Worm (Caenorhabditis elegans) whole organism, L3 larva: ENCODE results near the gene smf-1.

ENCODE experiments used
- ama-1 ChIP-seq: fragments of 150-350 bp; optimal IDR thresholded peaks from 2 replicates; lab custom pipeline; 2018
- ceh-16 ChIP-seq: sonication (generic microtip); optimal IDR thresholded peaks from 2 replicates; lab custom pipeline; 2017; ENCODE audit warnings: missing biosample characterization, missing genetic modification characterization
- ceh-28 ChIP-seq: fragments of 150-350 bp; optimal IDR thresholded peaks from 2 replicates; lab custom pipeline; 2014; ENCODE audit warnings: missing biosample characterization, missing genetic modification reagents, missing genetic modification characterization
- ceh-82 ChIP-seq: fragments of 150-350 bp; optimal IDR thresholded peaks from 2 replicates; lab custom pipeline; 2014; ENCODE audit warnings: missing biosample characterization, missing genetic modification characterization
- egl-5 ChIP-seq: fragments of 150-350 bp; optimal IDR thresholded peaks from 2 replicates; lab custom pipeline; 2017; ENCODE audit warnings: missing biosample characterization, missing genetic modification reagents, missing genetic modification characterization, inconsistent platforms
- elt-2 ChIP-seq: sonication (generic microtip); optimal IDR thresholded peaks from 2 replicates; lab custom pipeline; 2016; ENCODE audit warnings: missing genetic modification reagents, mild to moderate bottlenecking, missing genetic modification characterization, missing compliant biosample characterization
- elt-3 ChIP-seq, 3 experiments: fragments of 150-350 bp in 1 of 3; sonication (generic microtip) in 2 of 3; optimal IDR thresholded peaks; 2 replicates in 2 of 3; 4 replicates in 1 of 3; lab custom pipeline; 2014 to 2017; ENCODE audit warnings: missing biosample characterization in 3 of 3, missing genetic modification characterization in 3 of 3
- fkh-10 ChIP-seq: sonication (generic microtip); optimal IDR thresholded peaks from 2 replicates; lab custom pipeline; 2017; ENCODE audit warnings: missing biosample characterization, missing genetic modification reagents, missing genetic modification characterization
- fos-1 ChIP-seq: fragments of 150-350 bp; optimal IDR thresholded peaks from 2 replicates; lab custom pipeline; 2014; ENCODE audit warnings: missing biosample characterization, missing genetic modification characterization
- hmg-11 ChIP-seq: sonication (generic microtip); optimal IDR thresholded peaks from 2 replicates; lab custom pipeline; 2016; ENCODE audit warnings: missing genetic modification characterization, missing compliant biosample characterization
- jun-1 ChIP-seq: fragments of 150-350 bp; optimal IDR thresholded peaks from 2 replicates; lab custom pipeline; 2014; ENCODE audit warnings: missing biosample characterization, missing genetic modification reagents, missing genetic modification characterization
- lin-15B ChIP-seq: fragments of 150-350 bp; optimal IDR thresholded peaks from 2 replicates; lab custom pipeline; 2014; ENCODE audit warnings: missing biosample characterization, missing genetic modification characterization
- lin-39 ChIP-seq: fragments of 150-350 bp; optimal IDR thresholded peaks from 2 replicates; lab custom pipeline; 2018; ENCODE audit warnings: missing biosample characterization, missing genetic modification reagents, missing genetic modification characterization
- lsy-12 ChIP-seq: sonication (generic microtip); optimal IDR thresholded peaks from 2 replicates; lab custom pipeline; 2016; ENCODE audit warnings: mild to moderate bottlenecking, missing genetic modification characterization, missing compliant biosample characterization
- mdl-1 ChIP-seq: fragments of 150-350 bp; optimal IDR thresholded peaks from 2 replicates; lab custom pipeline; 2014; ENCODE audit warnings: missing biosample characterization, missing genetic modification characterization
- mml-1 ChIP-seq: fragments of 150-350 bp; sonication (generic microtip); optimal IDR thresholded peaks from 3 replicates; lab custom pipeline; 2014; ENCODE audit warnings: missing biosample characterization, missing genetic modification characterization
- nfya-1 ChIP-seq: sonication (generic microtip); optimal IDR thresholded peaks from 2 replicates; lab custom pipeline; 2017; ENCODE audit warnings: missing genetic modification characterization, mild to moderate bottlenecking, missing compliant biosample characterization, antibody characterized with exemption, moderate library complexity; ENCODE audit not compliant: insufficient read depth
- nhr-11 ChIP-seq: fragments of 150-350 bp; optimal IDR thresholded peaks from 2 replicates; lab custom pipeline; 2014; ENCODE audit warnings: missing biosample characterization, missing genetic modification characterization
- nhr-12 ChIP-seq: fragments of 150-350 bp; optimal IDR thresholded peaks from 2 replicates; lab custom pipeline; 2014; ENCODE audit warnings: missing biosample characterization, missing genetic modification characterization
- nhr-23 ChIP-seq: fragments of 150-350 bp; optimal IDR thresholded peaks from 2 replicates; lab custom pipeline; 2014; ENCODE audit warnings: missing biosample characterization, missing genetic modification reagents, missing genetic modification characterization
- nhr-237 ChIP-seq: fragments of 150-350 bp; optimal IDR thresholded peaks from 2 replicates; lab custom pipeline; 2014; ENCODE audit warnings: missing biosample characterization, missing genetic modification characterization
- nhr-25 ChIP-seq: sonication (generic microtip); optimal IDR thresholded peaks from 2 replicates; lab custom pipeline; 2017; ENCODE audit warnings: missing biosample characterization, missing genetic modification characterization
- nhr-43 ChIP-seq: sonication (generic microtip); optimal IDR thresholded peaks from 2 replicates; lab custom pipeline; 2016; ENCODE audit warnings: mild to moderate bottlenecking, missing genetic modification characterization, missing compliant biosample characterization; ENCODE audit not compliant: poor library complexity, severe bottlenecking
- nhr-67 ChIP-seq: fragments of 150-350 bp; optimal IDR thresholded peaks from 2 replicates; lab custom pipeline; 2014; ENCODE audit warnings: missing biosample characterization, missing genetic modification characterization
- nhr-76 ChIP-seq: fragments of 150-350 bp; sonication (generic microtip); optimal IDR thresholded peaks from 5 replicates; lab custom pipeline; 2014; ENCODE audit warnings: missing biosample characterization, missing genetic modification characterization
- nhr-77 ChIP-seq: fragments of 150-350 bp; optimal IDR thresholded peaks from 2 replicates; lab custom pipeline; 2014; ENCODE audit warnings: missing biosample characterization, missing genetic modification characterization
- pha-4 ChIP-seq: fragments of 150-350 bp; optimal IDR thresholded peaks from 2 replicates; lab custom pipeline; 2014; ENCODE audit warnings: missing biosample characterization, missing genetic modification reagents, missing genetic modification characterization
- pqm-1 ChIP-seq: fragments of 150-350 bp; optimal IDR thresholded peaks from 2 replicates; lab custom pipeline; 2017; ENCODE audit warnings: missing biosample characterization, missing genetic modification characterization, inconsistent platforms
- skn-1 ChIP-seq: fragments of 150-350 bp; optimal IDR thresholded peaks from 2 replicates; lab custom pipeline; 2014; ENCODE audit warnings: missing biosample characterization, missing genetic modification characterization
- tbx-2 ChIP-seq: sonication (generic microtip); optimal IDR thresholded peaks from 2 replicates; lab custom pipeline; 2016; ENCODE audit warnings: mild to moderate bottlenecking, missing genetic modification characterization, missing compliant biosample characterization
- unc-62 ChIP-seq: fragments of 150-350 bp; sonication (generic microtip); optimal IDR thresholded peaks from 4 replicates; lab custom pipeline; 2014; ENCODE audit warnings: missing biosample characterization, missing genetic modification reagents, missing genetic modification characterization
- ztf-11 ChIP-seq: fragments of 150-350 bp; optimal IDR thresholded peaks from 2 replicates; lab custom pipeline; 2014; ENCODE audit warnings: missing biosample characterization, missing genetic modification characterization

Gene smf-1

ce11 chrX:6747906-6748356, 25.1 kb upstream of the smf-1 start:
- TF ChIP-seq nfya-1 (tag; lab: Kevin White, UChicago) (peak; percentile 30), fos-1 (tag; lab: Kevin White, UChicago) (peak; percentile 80), pha-4 (tag; lab: Kevin White, UChicago) (peak; percentile 96), mdl-1 (tag; lab: Kevin White, UChicago) (peak; percentile 83), fkh-10 (no peak), skn-1 (peak; percentile 21), nhr-25 (tag; lab: Kevin White, UChicago) (peak; percentile 34), jun-1 (tag; lab: Kevin White, UChicago) (peak; percentile 86), nhr-23 (peak; percentile 68), nhr-67 (tag; lab: Kevin White, UChicago) (no peak), lin-15B (tag; lab: Kevin White, UChicago) (no peak), nhr-43 (tag; lab: Kevin White, UChicago) (peak; percentile 35), pqm-1 (peak; percentile 95), elt-2 (tag; lab: Kevin White, UChicago) (peak; percentile 78), elt-3 (tag; optimal IDR thresholded peaks at IDR 0.05; lab: Kevin White, UChicago) (peak in 1 of 3 experiments; percentile 14), ceh-28 (tag; lab: Kevin White, UChicago) (no peak)

DNA sequence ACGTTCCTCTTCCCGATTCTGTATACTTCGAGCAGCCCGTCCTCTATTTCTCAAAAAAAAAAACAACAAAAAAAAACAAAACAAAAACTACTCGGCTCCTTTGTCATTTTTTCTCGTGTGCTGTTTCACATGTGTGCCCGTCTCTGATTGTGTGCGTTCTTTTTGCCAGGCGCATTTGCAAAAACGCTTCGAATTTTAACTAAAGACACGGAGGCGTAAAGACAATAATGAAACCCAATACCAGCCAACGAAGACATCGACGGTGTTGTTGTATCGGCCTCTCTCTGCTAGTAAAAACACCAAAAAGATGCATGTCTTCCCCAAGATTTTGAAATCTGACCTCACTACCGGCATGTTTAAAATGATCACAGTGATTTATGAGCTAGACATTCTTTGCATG, 24.0 kb upstream of the smf-1 start:
- TF ChIP-seq nhr-77 (tag; lab: Kevin White, UChicago) (no peak), elt-2 (tag; lab: Kevin White, UChicago) (no peak), nhr-43 (tag; lab: Kevin White, UChicago) (peak; percentile 7), tbx-2 (tag; lab: Kevin White, UChicago) (no peak), nhr-12 (no peak), mdl-1 (tag; lab: Kevin White, UChicago) (peak; percentile 75), pqm-1 (no peak), ztf-11 (tag; lab: Kevin White, UChicago) (no peak), ama-1 (lab: Kevin White, UChicago) (peak; percentile 47), hmg-11 (tag; lab: Kevin White, UChicago) (no peak), lsy-12 (tag; lab: Kevin White, UChicago) (no peak), pha-4 (tag; lab: Kevin White, UChicago) (peak; percentile 51), nhr-237 (tag; lab: Kevin White, UChicago) (no peak), nhr-23 (no peak)

- TF ChIP-seq ceh-28 (tag; lab: Kevin White, UChicago): peak; percentile 37
- peak; percentile 83 for TF ChIP-seq mdl-1 (tag; lab: Kevin White, UChicago)
- TF ChIP-seq ama-1 (lab: Kevin White, UChicago): peak; percentile 71
- no peak for TF ChIP-seq ceh-16 (tag; lab: Kevin White, UChicago)
- TF ChIP-seq egl-5 (tag; lab: Kevin White, UChicago): peak; percentile 34
- peak; percentile 27 for TF ChIP-seq nhr-23
- peak; percentile 64 for TF ChIP-seq mml-1 (tag; lab: Kevin White, UChicago)
- TF ChIP-seq nhr-12: no peak
Observed at ce11 chrX:6745515-6745914, 22.6 kb upstream of the smf-1 start.

ce11 chrX:6744978-6745377, 22.1 kb upstream of the smf-1 start:
- TF ChIP-seq tbx-2 (tag; lab: Kevin White, UChicago): no peak
- TF ChIP-seq fkh-10: peak; percentile 85
- no peak for TF ChIP-seq fos-1 (tag; lab: Kevin White, UChicago)
- peak; percentile 66 for TF ChIP-seq lin-39 (tag; lab: Kevin White, UChicago)
- peak; percentile 15 for TF ChIP-seq hmg-11 (tag; lab: Kevin White, UChicago)
- TF ChIP-seq nfya-1 (tag; lab: Kevin White, UChicago): peak; percentile 9
- TF ChIP-seq nhr-237 (tag; lab: Kevin White, UChicago): no peak
- TF ChIP-seq ceh-82: no peak
- no peak for TF ChIP-seq ceh-28 (tag; lab: Kevin White, UChicago)
- TF ChIP-seq nhr-76 (tag; lab: Kevin White, UChicago): no peak
- TF ChIP-seq lsy-12 (tag; lab: Kevin White, UChicago): no peak
- TF ChIP-seq unc-62 (GFP tag; lab: Kevin White, UChicago): peak; percentile 60
- no peak for TF ChIP-seq nhr-11 (tag; lab: Kevin White, UChicago)
- TF ChIP-seq mdl-1 (tag; lab: Kevin White, UChicago): peak; percentile 36
- TF ChIP-seq nhr-23: no peak
- TF ChIP-seq elt-3 (tag; optimal IDR thresholded peaks at IDR 0.05; lab: Kevin White, UChicago): no peak
- TF ChIP-seq lin-15B (tag; lab: Kevin White, UChicago): no peak
